Fruit fly (Drosophila melanogaster) whole organism: Measurements from ENCODE around the gene CG33768.

Experiments
- CG8478 ChIP-seq: fragments of >200 bp; optimal IDR thresholded peaks from 2 replicates; lab custom pipeline; 2018; ENCODE audit warnings: inconsistent platforms
- EcR ChIP-seq, 2 experiments: fragments of >200 bp; optimal IDR thresholded peaks; 2 replicates each; lab custom pipeline; 2017; ENCODE audit warnings: missing biosample characterization in 2 of 2, missing genetic modification characterization in 2 of 2, missing genetic modification reagents in 2 of 2
- pan ChIP-seq: fragments of >200 bp; optimal IDR thresholded peaks from 2 replicates; lab custom pipeline; 2017
- psq ChIP-seq: fragments of >200 bp; optimal IDR thresholded peaks from 2 replicates; lab custom pipeline; 2017
- usp ChIP-seq: fragments of >200 bp; optimal IDR thresholded peaks from 2 replicates; lab custom pipeline; 2017; ENCODE audit warnings: missing biosample characterization, missing genetic modification characterization, mixed read lengths

- TF ChIP-seq CG8478 (no peak), usp (GFP tag; lab: Kevin White, UChicago) (no peak), EcR (GFP tag; optimal IDR thresholded peaks at IDR 0.05; lab: Kevin White, UChicago) (no peak), psq (no peak), pan (lab: Kevin White, UChicago) (no peak)
Observed at dm6 chr3L:22649096-22649495, 2.1 kb downstream of the CG33768 start, which contains the start of gene CG33771.
